Worm (Caenorhabditis elegans) whole organism, late embryonic: ENCODE data around the gene cwp-4.

Experiments
- F13H6.1 ChIP-seq: sonication (generic microtip); optimal IDR thresholded peaks from 2 replicates; lab custom pipeline; 2016; ENCODE audit warnings: missing genetic modification characterization, missing compliant biosample characterization
- K02D7.2 ChIP-seq: sonication (generic microtip); optimal IDR thresholded peaks from 2 replicates; lab custom pipeline; 2017; ENCODE audit warnings: mild to moderate bottlenecking, missing genetic modification characterization, missing compliant biosample characterization
- Y22D7AL.16 ChIP-seq: sonication (generic microtip); optimal IDR thresholded peaks from 2 replicates; lab custom pipeline; 2016; ENCODE audit warnings: missing genetic modification characterization, missing compliant biosample characterization
- ceh-24 ChIP-seq: sonication (generic microtip); optimal IDR thresholded peaks from 2 replicates; lab custom pipeline; 2016; ENCODE audit warnings: mild to moderate bottlenecking, missing genetic modification characterization, missing compliant biosample characterization
- ceh-31 ChIP-seq: sonication (generic microtip); optimal IDR thresholded peaks from 2 replicates; lab custom pipeline; 2016; ENCODE audit warnings: missing genetic modification characterization, missing compliant biosample characterization
- ceh-34 ChIP-seq: sonication (generic microtip); optimal IDR thresholded peaks from 2 replicates; lab custom pipeline; 2016; ENCODE audit warnings: mild to moderate bottlenecking, missing genetic modification characterization, missing compliant biosample characterization
- ceh-45 ChIP-seq: fragments of 200-800 bp; sonication (Bioruptor generic); IDR thresholded peaks from 2 replicates; pipeline ENCODE4 v1.3.6; 2022; ENCODE audit warnings: missing genetic modification reagents, missing genetic modification characterization, missing compliant biosample characterization
- ceh-6 ChIP-seq: fragments of 200-800 bp; sonication (Bioruptor generic); optimal IDR thresholded peaks from 2 replicates; lab custom pipeline; 2018; ENCODE audit warnings: mild to moderate bottlenecking, missing genetic modification characterization, missing compliant biosample characterization
- ceh-9 ChIP-seq: sonication (generic microtip); optimal IDR thresholded peaks from 2 replicates; lab custom pipeline; 2016; ENCODE audit warnings: mild to moderate bottlenecking, missing genetic modification characterization, inconsistent platforms, missing compliant biosample characterization
- elt-2 ChIP-seq: sonication (generic microtip); optimal IDR thresholded peaks from 2 replicates; lab custom pipeline; 2016; ENCODE audit warnings: missing genetic modification reagents, missing genetic modification characterization, missing compliant biosample characterization
- ets-4 ChIP-seq: sonication (generic microtip); optimal IDR thresholded peaks from 2 replicates; lab custom pipeline; 2016; ENCODE audit warnings: missing genetic modification characterization, missing compliant biosample characterization
- fax-1 ChIP-seq: sonication (generic microtip); optimal IDR thresholded peaks from 2 replicates; lab custom pipeline; 2016; ENCODE audit warnings: missing genotype, missing genetic modification characterization, missing compliant biosample characterization
- fkh-6 ChIP-seq: sonication (generic microtip); optimal IDR thresholded peaks from 2 replicates; lab custom pipeline; 2016; ENCODE audit warnings: missing genetic modification characterization, missing compliant biosample characterization
- hlh-15 ChIP-seq: sonication (generic microtip); optimal IDR thresholded peaks from 2 replicates; lab custom pipeline; 2016; ENCODE audit warnings: missing genetic modification characterization, missing compliant biosample characterization
- nhr-232 ChIP-seq: sonication (generic microtip); optimal IDR thresholded peaks from 2 replicates; lab custom pipeline; 2016; ENCODE audit warnings: missing genetic modification characterization, missing compliant biosample characterization
- odd-2 ChIP-seq: sonication (generic microtip); optimal IDR thresholded peaks from 2 replicates; lab custom pipeline; 2017; ENCODE audit warnings: antibody characterized with exemption, mild to moderate bottlenecking, missing genetic modification characterization, missing compliant biosample characterization
- ref-2 ChIP-seq: sonication (generic microtip); optimal IDR thresholded peaks from 2 replicates; lab custom pipeline; 2016; ENCODE audit warnings: missing genetic modification characterization, missing compliant biosample characterization
- syd-9 ChIP-seq: sonication (generic microtip); optimal IDR thresholded peaks from 2 replicates; lab custom pipeline; 2016; ENCODE audit warnings: mild to moderate bottlenecking, missing genetic modification characterization, moderate library complexity, missing compliant biosample characterization
- tbx-7 ChIP-seq: sonication (generic microtip); optimal IDR thresholded peaks from 2 replicates; lab custom pipeline; 2016; ENCODE audit warnings: missing genotype, missing genetic modification characterization, missing compliant biosample characterization
- unc-42 ChIP-seq: sonication (generic microtip); optimal IDR thresholded peaks from 2 replicates; lab custom pipeline; 2016; ENCODE audit warnings: missing genotype, missing genetic modification characterization, missing compliant biosample characterization
- unc-55 ChIP-seq: sonication (generic microtip); optimal IDR thresholded peaks from 2 replicates; lab custom pipeline; 2017; ENCODE audit warnings: missing biosample characterization, missing genetic modification reagents, missing genetic modification characterization
- unc-86 ChIP-seq: sonication (generic microtip); optimal IDR thresholded peaks from 2 replicates; lab custom pipeline; 2016; ENCODE audit warnings: missing genetic modification characterization, missing compliant biosample characterization
- zip-5 ChIP-seq: sonication (generic microtip); optimal IDR thresholded peaks from 2 replicates; lab custom pipeline; 2016; ENCODE audit warnings: missing genetic modification characterization, missing compliant biosample characterization
- ztf-16 ChIP-seq: sonication (generic microtip); optimal IDR thresholded peaks from 2 replicates; lab custom pipeline; 2017; ENCODE audit warnings: missing genetic modification characterization, missing compliant biosample characterization

cwp-4 gene

DNA sequence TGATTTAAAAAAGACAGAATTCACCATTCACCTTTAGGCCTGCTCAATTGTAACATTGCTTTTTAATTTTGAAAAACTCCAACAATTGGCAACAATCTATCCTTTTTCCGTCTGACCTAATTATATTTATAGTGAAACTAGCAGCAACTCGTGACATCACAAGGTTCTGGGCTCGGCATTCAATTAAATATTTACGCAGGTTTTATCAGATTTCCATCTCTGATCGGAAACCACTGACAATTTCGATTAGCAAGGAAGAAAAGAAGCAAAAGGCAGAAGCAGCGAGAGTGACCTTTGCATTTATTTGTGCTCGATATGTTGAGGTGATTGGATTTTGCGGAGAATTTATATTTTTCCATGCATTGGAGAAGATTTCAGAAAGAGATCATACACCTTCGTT lies 37.0 kb downstream of the cwp-4 start:
- TF ChIP-seq unc-42 (tag; lab: Kevin White, UChicago) = peak; percentile 1
- no peak for TF ChIP-seq Y22D7AL.16 (tag; lab: Kevin White, UChicago)
- TF ChIP-seq tbx-7 (tag; lab: Kevin White, UChicago) = no peak

DNA sequence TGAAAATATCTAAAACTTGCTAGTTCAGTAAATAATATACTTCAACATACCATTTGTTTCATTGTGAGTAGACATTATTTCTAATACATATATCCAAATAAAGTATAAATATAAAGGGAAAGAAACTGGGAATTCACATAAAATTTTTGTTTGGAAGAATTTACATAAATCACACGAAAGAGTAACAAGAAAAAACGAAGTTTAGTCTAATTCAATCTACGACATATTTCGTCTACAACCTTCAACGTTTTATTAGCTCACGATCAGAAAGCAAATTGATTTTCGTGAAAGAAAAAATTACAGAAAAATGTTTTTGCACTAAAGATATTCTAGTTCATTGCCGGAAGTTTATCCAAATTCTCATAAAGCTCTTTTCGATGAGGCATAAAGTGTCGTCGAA lies 43.6 kb downstream of the cwp-4 start, which contains the start of gene C04F5.2:
C04F5.2 (minus strand) TSS at position 101 of the 400 bp plus-strand sequence.
- TF ChIP-seq zip-5 (tag; lab: Kevin White, UChicago) (no peak), nhr-232 (no peak), ceh-31 (tag; lab: Kevin White, UChicago) (no peak), K02D7.2 (no peak)

DNA sequence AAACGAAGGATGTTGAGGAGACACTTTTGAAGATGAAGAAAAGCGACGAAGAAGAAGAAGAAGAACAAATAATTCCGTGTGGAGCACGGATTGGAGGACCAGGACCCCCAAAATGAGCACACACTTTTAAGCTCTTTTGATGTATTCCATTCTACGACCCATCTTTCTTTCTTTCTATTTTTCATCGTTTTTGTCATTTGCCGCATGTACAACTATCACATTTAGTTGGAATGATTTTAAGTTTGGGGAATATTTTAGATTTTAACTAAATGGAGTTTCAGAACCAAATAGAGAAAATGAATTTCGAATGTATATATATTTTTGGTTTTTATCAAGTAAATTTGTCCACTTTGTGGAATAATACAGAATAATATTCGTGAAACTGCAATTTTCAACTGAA lies 45.5 kb downstream of the cwp-4 start, which contains the start of gene unc-46:
unc-46 (minus strand) TSS at position 101 of the 400 bp plus-strand sequence.
- TF ChIP-seq F13H6.1 (no peak), unc-55 (GFP tag; lab: Kevin White, UChicago) (no peak), ref-2 (tag; lab: Kevin White, UChicago) (no peak), fax-1 (tag; lab: Kevin White, UChicago) (no peak), ceh-6 (no peak), ztf-16 (tag; lab: Kevin White, UChicago) (no peak)
- TF ChIP-seq, all 69 proteins: peak for 0

DNA sequence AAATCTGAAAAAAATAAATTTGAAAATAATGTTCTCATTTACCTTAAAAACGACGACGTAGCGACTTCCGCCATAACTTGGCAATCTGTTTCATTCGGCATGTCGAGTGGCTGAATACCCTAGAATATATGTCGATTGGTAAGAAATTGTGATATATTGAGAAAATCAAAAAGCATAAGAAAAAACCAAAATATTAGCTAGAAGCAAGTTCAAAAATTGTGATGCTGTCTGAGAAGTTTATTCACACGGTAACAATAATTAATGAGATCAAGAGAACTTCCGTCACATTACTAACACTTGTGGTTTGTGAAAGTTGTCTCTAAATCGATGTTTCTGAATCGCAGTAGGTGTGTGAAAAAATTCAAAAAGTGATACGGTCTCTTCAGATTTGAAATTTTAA lies 48.6 kb downstream of the cwp-4 start, which contains the start of gene srab-1:
srab-1 (minus strand) TSS at position 101 of the 400 bp plus-strand sequence.
- TF ChIP-seq ceh-24 = no peak
- no peak for TF ChIP-seq zip-5 (tag; lab: Kevin White, UChicago)
- TF ChIP-seq fkh-6 = no peak
- TF ChIP-seq unc-86 (tag; lab: Kevin White, UChicago) = no peak
- no peak for TF ChIP-seq ceh-9 (tag; lab: Kevin White, UChicago)
- TF ChIP-seq elt-2 (tag; lab: Kevin White, UChicago) = no peak

DNA sequence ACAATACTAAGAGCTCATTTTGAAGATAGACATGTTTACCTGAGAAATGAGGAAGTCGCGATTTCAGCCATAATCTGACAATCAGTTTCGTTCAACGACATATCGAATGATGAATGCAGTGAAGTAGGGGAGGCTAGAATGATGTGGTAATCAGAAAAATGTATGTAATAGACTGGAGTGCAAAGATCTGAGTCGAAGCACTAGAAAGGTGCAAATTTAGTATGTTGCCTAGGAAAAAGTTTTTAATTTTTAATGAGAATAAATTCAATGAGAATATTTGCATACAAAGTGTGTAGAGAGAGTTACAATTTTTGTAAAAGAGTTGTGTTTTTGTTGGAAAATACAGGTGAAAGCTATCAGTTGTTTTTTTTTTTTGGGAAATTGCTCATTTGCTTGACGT lies 51.5 kb downstream of the cwp-4 start, which contains the start of gene srab-2:
srab-2 (minus strand) TSS at position 101 of the 400 bp plus-strand sequence.
- TF ChIP-seq ceh-9 (tag; lab: Kevin White, UChicago) (no peak), hlh-15 (no peak), ref-2 (tag; lab: Kevin White, UChicago) (no peak), ceh-45 (no peak), odd-2 (tag; lab: Kevin White, UChicago) (no peak), syd-9 (tag; lab: Kevin White, UChicago) (no peak), fkh-6 (no peak), ets-4 (tag; lab: Kevin White, UChicago) (no peak), ceh-34 (tag; lab: Kevin White, UChicago) (no peak)
